Worm (Caenorhabditis elegans) whole organism, mixed stage, embryonic: ENCODE results near the gene cox-17.

Experiments
- M03D4.4 ChIP-seq: sonication (generic microtip); optimal IDR thresholded peaks from 2 replicates; lab custom pipeline; 2017; ENCODE audit warnings: mild to moderate bottlenecking, missing genetic modification characterization, missing compliant biosample characterization
- bed-3 ChIP-seq: fragments of 200-800 bp; sonication (Bioruptor generic); optimal IDR thresholded peaks from 3 replicates; lab custom pipeline; 2018; ENCODE audit warnings: mild to moderate bottlenecking, missing genetic modification characterization, moderate library complexity, missing compliant biosample characterization
- blmp-1 ChIP-seq: fragments of 150-350 bp; optimal IDR thresholded peaks from 2 replicates; lab custom pipeline; 2014; ENCODE audit warnings: missing biosample characterization, missing genetic modification characterization
- ceh-39 ChIP-seq: fragments of 150-350 bp; optimal IDR thresholded peaks from 2 replicates; lab custom pipeline; 2014; ENCODE audit warnings: missing biosample characterization, missing genetic modification characterization
- ceh-43 ChIP-seq: fragments of 200-800 bp; sonication (Bioruptor generic); optimal IDR thresholded peaks from 2 replicates; lab custom pipeline; 2018; ENCODE audit warnings: mild to moderate bottlenecking, missing genetic modification characterization, moderate library complexity, missing compliant biosample characterization
- ceh-83 ChIP-seq: fragments of 200-800 bp; sonication (Bioruptor generic); optimal IDR thresholded peaks from 2 replicates; lab custom pipeline; 2018; ENCODE audit warnings: mild to moderate bottlenecking, missing genetic modification characterization, missing compliant biosample characterization
- cnd-1 ChIP-seq: fragments of 200-800 bp; sonication (Bioruptor generic); optimal IDR thresholded peaks from 2 replicates; lab custom pipeline; 2018; ENCODE audit warnings: mild to moderate bottlenecking, missing genetic modification characterization, missing compliant biosample characterization
- drap-1 ChIP-seq: fragments of 200-800 bp; sonication (Bioruptor generic); optimal IDR thresholded peaks from 3 replicates; lab custom pipeline; 2018; ENCODE audit warnings: mild to moderate bottlenecking, missing genetic modification characterization, missing compliant biosample characterization
- elt-1 ChIP-seq: sonication (generic microtip); optimal IDR thresholded peaks from 2 replicates; lab custom pipeline; 2017; ENCODE audit warnings: missing genetic modification characterization, mild to moderate bottlenecking, missing compliant biosample characterization, antibody characterized with exemption, moderate library complexity, borderline replicate concordance; ENCODE audit not compliant: insufficient read depth
- elt-3 ChIP-seq: fragments of 150-350 bp; optimal IDR thresholded peaks from 2 replicates; lab custom pipeline; 2014; ENCODE audit warnings: missing biosample characterization, missing genetic modification characterization
- ham-2 ChIP-seq: fragments of 200-800 bp; sonication (Bioruptor generic); optimal IDR thresholded peaks from 2 replicates; lab custom pipeline; 2018; ENCODE audit warnings: mild to moderate bottlenecking, missing genetic modification characterization, missing compliant biosample characterization
- lin-13 ChIP-seq: fragments of 150-350 bp; optimal IDR thresholded peaks from 2 replicates; lab custom pipeline; 2014; ENCODE audit warnings: missing biosample characterization, missing genetic modification characterization
- lin-32 ChIP-seq: fragments of 200-800 bp; sonication (Bioruptor generic); optimal IDR thresholded peaks from 2 replicates; lab custom pipeline; 2018; ENCODE audit warnings: mild to moderate bottlenecking, missing genetic modification characterization, missing compliant biosample characterization
- mab-5 ChIP-seq: fragments of 150-350 bp; optimal IDR thresholded peaks from 2 replicates; lab custom pipeline; 2014; ENCODE audit warnings: missing biosample characterization, missing genetic modification characterization
- mep-1 ChIP-seq: fragments of 150-350 bp; optimal IDR thresholded peaks from 2 replicates; lab custom pipeline; 2017; ENCODE audit warnings: missing biosample characterization, missing genetic modification reagents, missing genetic modification characterization, inconsistent platforms
- mls-2 ChIP-seq: sonication (generic microtip); optimal IDR thresholded peaks from 2 replicates; lab custom pipeline; 2016; ENCODE audit warnings: mild to moderate bottlenecking, missing genetic modification characterization, moderate library complexity, missing compliant biosample characterization
- nhr-2 ChIP-seq: fragments of 150-350 bp; optimal IDR thresholded peaks from 2 replicates; lab custom pipeline; 2014; ENCODE audit warnings: missing biosample characterization, missing genetic modification characterization
- nhr-237 ChIP-seq: fragments of 150-350 bp; optimal IDR thresholded peaks from 2 replicates; lab custom pipeline; 2014; ENCODE audit warnings: missing biosample characterization, missing genetic modification characterization
- nhr-28 ChIP-seq: fragments of 150-350 bp; optimal IDR thresholded peaks from 2 replicates; lab custom pipeline; 2014; ENCODE audit warnings: missing biosample characterization, missing genetic modification characterization
- pha-4 ChIP-seq: fragments of 150-350 bp; optimal IDR thresholded peaks from 2 replicates; lab custom pipeline; 2018; ENCODE audit warnings: missing biosample characterization, missing genetic modification reagents, missing genetic modification characterization
- sem-2 ChIP-seq: fragments of 200-800 bp; sonication (Bioruptor generic); optimal IDR thresholded peaks from 2 replicates; lab custom pipeline; 2018; ENCODE audit warnings: mild to moderate bottlenecking, missing genetic modification characterization, missing compliant biosample characterization
- snpc-4 ChIP-seq: fragments of 150-350 bp; optimal IDR thresholded peaks from 2 replicates; lab custom pipeline; 2014; ENCODE audit warnings: missing biosample characterization, missing genetic modification characterization
- sptf-1 ChIP-seq: sonication (generic microtip); optimal IDR thresholded peaks from 2 replicates; lab custom pipeline; 2017; ENCODE audit warnings: mild to moderate bottlenecking, missing genetic modification characterization, moderate library complexity, missing compliant biosample characterization
- tbx-8 ChIP-seq: fragments of 200-800 bp; sonication (Bioruptor generic); optimal IDR thresholded peaks from 2 replicates; lab custom pipeline; 2018; ENCODE audit warnings: mild to moderate bottlenecking, missing genetic modification characterization, moderate library complexity, missing compliant biosample characterization
- unc-39 ChIP-seq: fragments of 150-350 bp; optimal IDR thresholded peaks from 2 replicates; lab custom pipeline; 2014; ENCODE audit warnings: missing biosample characterization, missing genetic modification characterization
- unc-62 ChIP-seq: fragments of 150-350 bp; optimal IDR thresholded peaks from 2 replicates; lab custom pipeline; 2014; ENCODE audit warnings: missing biosample characterization, missing genetic modification reagents, missing genetic modification characterization
- zip-8 ChIP-seq: fragments of 150-350 bp; optimal IDR thresholded peaks from 2 replicates; lab custom pipeline; 2014; ENCODE audit warnings: missing biosample characterization, missing genetic modification characterization
- ztf-11 ChIP-seq: fragments of 150-350 bp; optimal IDR thresholded peaks from 2 replicates; lab custom pipeline; 2014; ENCODE audit warnings: missing biosample characterization, missing genetic modification characterization

The cox-17 gene

ce11 chrIII:190686-191085, at the start of gene cox-17:
Gene cox-17, plus strand, starts transcription at chrIII:190986.
- TF ChIP-seq zip-8 (tag; lab: Kevin White, UChicago) (no peak), ham-2 (no peak), blmp-1 (tag; lab: Kevin White, UChicago) (no peak), tbx-8 (no peak), M03D4.4 (no peak), ceh-83 (GFP tag; lab: Kevin White, UChicago) (no peak)
- TF ChIP-seq, all 35 proteins: peak for 0

ce11 chrIII:143121-143520, 47.7 kb upstream of the cox-17 start, which contains the start of gene fbxb-82:
Gene fbxb-82, minus strand, starts transcription at chrIII:143221.
- TF ChIP-seq snpc-4 (no peak), nhr-2 (tag; lab: Kevin White, UChicago) (no peak), nhr-28 (tag; lab: Kevin White, UChicago) (no peak), elt-3 (no peak)

ce11 chrIII:145078-145477, 45.7 kb upstream of the cox-17 start, which contains the start of the genes T17A3.12 and fbxb-83:
Gene T17A3.12, minus strand, starts transcription at chrIII:145178.
Gene fbxb-83, minus strand, starts transcription at chrIII:145211.
- no peak for TF ChIP-seq M03D4.4
- TF ChIP-seq ceh-83 (GFP tag; lab: Kevin White, UChicago) = no peak
- TF ChIP-seq cnd-1 = no peak
- TF ChIP-seq unc-39 (tag; lab: Kevin White, UChicago) = no peak
- TF ChIP-seq sem-2 (GFP tag; lab: Kevin White, UChicago) = no peak
- no peak for TF ChIP-seq lin-13 (tag; lab: Kevin White, UChicago)
- TF ChIP-seq mls-2 (tag; lab: Kevin White, UChicago) = no peak

- TF ChIP-seq zip-8 (tag; lab: Kevin White, UChicago) = no peak
- TF ChIP-seq, all 35 proteins: peak for 0
Observed at ce11 chrIII:146369-146768, 44.4 kb upstream of the cox-17 start, which contains the start of gene fbxb-84. Gene fbxb-84, minus strand, starts transcription at chrIII:146469.

- TF ChIP-seq pha-4 (tag; lab: Kevin White, UChicago) = no peak
- no peak for TF ChIP-seq mab-5 (tag; lab: Kevin White, UChicago)
- TF ChIP-seq ztf-11 (tag; lab: Kevin White, UChicago) = no peak
- TF ChIP-seq blmp-1 (tag; lab: Kevin White, UChicago) = no peak
- TF ChIP-seq drap-1 (GFP tag; lab: Kevin White, UChicago) = no peak
- no peak for TF ChIP-seq zip-8 (tag; lab: Kevin White, UChicago)
- TF ChIP-seq ceh-43 (GFP tag; lab: Kevin White, UChicago) = no peak
- TF ChIP-seq nhr-237 (tag; lab: Kevin White, UChicago) = no peak
- TF ChIP-seq tbx-8 = no peak
- TF ChIP-seq sptf-1 (tag; lab: Kevin White, UChicago) = no peak
- no peak for TF ChIP-seq cnd-1
- no peak for TF ChIP-seq unc-39 (tag; lab: Kevin White, UChicago)
- TF ChIP-seq elt-1 (tag; lab: Kevin White, UChicago) = no peak
- TF ChIP-seq sem-2 (GFP tag; lab: Kevin White, UChicago) = no peak
- TF ChIP-seq bed-3 = no peak
- no peak for TF ChIP-seq ceh-39 (tag; lab: Kevin White, UChicago)
- TF ChIP-seq mep-1 (tag; lab: Kevin White, UChicago) = no peak
- TF ChIP-seq mls-2 (tag; lab: Kevin White, UChicago) = no peak
- TF ChIP-seq unc-62 (GFP tag; lab: Kevin White, UChicago) = no peak
Observed at ce11 chrIII:147570-148076, 43.2 kb upstream of the cox-17 start, which contains the start of gene sqst-5. Gene sqst-5, minus strand, starts transcription at chrIII:147620.

ce11 chrIII:149132-149531, 41.7 kb upstream of the cox-17 start:
- TF ChIP-seq blmp-1 (tag; lab: Kevin White, UChicago) (no peak), ham-2 (no peak), ztf-11 (tag; lab: Kevin White, UChicago) (no peak), elt-1 (tag; lab: Kevin White, UChicago) (no peak), ceh-39 (tag; lab: Kevin White, UChicago) (no peak), M03D4.4 (no peak), lin-32 (GFP tag; lab: Kevin White, UChicago) (no peak), zip-8 (tag; lab: Kevin White, UChicago) (no peak)
- TF ChIP-seq, all 35 proteins: peak for 0
